Worm (Caenorhabditis elegans) whole organism, late embryonic: ENCODE measurements around the gene K10B3.5.

Experiments
- ama-1 ChIP-seq: fragments of 150-350 bp; optimal IDR thresholded peaks from 2 replicates; lab custom pipeline; 2014
- ceh-14 ChIP-seq: sonication (generic microtip); optimal IDR thresholded peaks from 2 replicates; lab custom pipeline; 2016; ENCODE audit warnings: missing genotype, missing genetic modification characterization, missing compliant biosample characterization
- ceh-2 ChIP-seq: sonication (generic microtip); optimal IDR thresholded peaks from 2 replicates; lab custom pipeline; 2016; ENCODE audit warnings: missing genotype, missing genetic modification characterization, missing compliant biosample characterization
- fkh-10 ChIP-seq: fragments of 150-350 bp; optimal IDR thresholded peaks from 2 replicates; lab custom pipeline; 2014; ENCODE audit warnings: missing biosample characterization, missing genetic modification reagents, missing genetic modification characterization
- nfya-1 ChIP-seq: sonication (generic microtip); optimal IDR thresholded peaks from 2 replicates; lab custom pipeline; 2017; ENCODE audit warnings: missing genetic modification characterization, mild to moderate bottlenecking, missing compliant biosample characterization, antibody characterized with exemption, moderate library complexity

DNA sequence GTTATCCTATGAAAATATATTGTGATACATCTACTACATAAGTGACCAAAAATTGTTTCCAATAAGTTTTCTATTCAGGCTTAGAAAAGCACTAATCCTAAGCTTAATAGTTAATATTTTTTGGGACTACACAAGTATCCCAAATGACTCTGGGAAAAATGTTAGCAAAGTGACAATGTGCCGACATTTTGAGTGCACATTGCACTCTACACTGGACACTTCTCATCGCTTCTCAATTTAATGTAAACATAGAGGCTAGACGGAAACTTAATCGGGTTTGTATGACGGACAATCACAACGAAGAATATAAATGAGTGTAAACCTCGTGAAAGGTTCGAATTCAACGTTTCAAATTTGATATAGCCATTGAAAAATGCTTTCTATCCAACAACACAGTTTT lies 5.4 kb upstream of the K10B3.5 start:
- no peak for TF ChIP-seq fkh-10 (GFP tag; lab: Kevin White, UChicago)
- TF ChIP-seq nfya-1 (tag; lab: Kevin White, UChicago): no peak
- no peak for TF ChIP-seq ama-1 (lab: Kevin White, UChicago)
- TF ChIP-seq ceh-14: no peak
- no peak for TF ChIP-seq ceh-2 (tag; lab: Kevin White, UChicago)
